Fruit fly (Drosophila melanogaster) whole organism, adult: ENCODE results near the gene CG42268.

Experiments
- CG1620 ChIP-seq: fragments of 200-800 bp; sonication (Bioruptor generic); optimal IDR thresholded peaks from 2 replicates; lab custom pipeline; 2016; ENCODE audit warnings: missing biosample characterization, missing genetic modification characterization
- CG7045 ChIP-seq: fragments of 200-800 bp; sonication (Bioruptor generic); optimal IDR thresholded peaks from 2 replicates; lab custom pipeline; 2017; ENCODE audit warnings: missing biosample characterization, mild to moderate bottlenecking, missing genetic modification characterization
- Clk ChIP-seq: fragments of 200-800 bp; sonication (Bioruptor generic); optimal IDR thresholded peaks from 2 replicates; lab custom pipeline; 2017; ENCODE audit warnings: missing biosample characterization, missing genetic modification characterization

- TF ChIP-seq CG7045 (GFP tag; lab: Kevin White, UChicago) (no peak), CG1620 (GFP tag; lab: Kevin White, UChicago) (no peak), Clk (no peak)
Observed at dm6 chr3L:9693552-9694133, 66.6 kb downstream of the CG42268 start.
